Fruit fly (Drosophila melanogaster) whole organism, embryonic: ENCODE results near the gene Zw.

Experiments
- ATbp ChIP-seq: fragments of 200-800 bp; sonication (Bioruptor generic); optimal IDR thresholded peaks from 2 replicates; lab custom pipeline; 2017; ENCODE audit warnings: missing biosample characterization, mild to moderate bottlenecking, missing genetic modification characterization, missing genetic modification reagents
- Abd-B ChIP-seq: fragments of 200-800 bp; sonication (Bioruptor generic); optimal IDR thresholded peaks from 2 replicates; lab custom pipeline; 2018; ENCODE audit warnings: missing biosample characterization, mild to moderate bottlenecking, missing genetic modification characterization, moderate library complexity
- Atf3 ChIP-seq: fragments of 200-800 bp; sonication (Bioruptor generic); optimal IDR thresholded peaks from 3 replicates; lab custom pipeline; 2016; ENCODE audit warnings: missing biosample characterization, missing genetic modification characterization
- Bgb ChIP-seq: fragments of 200-800 bp; sonication (Bioruptor generic); IDR thresholded peaks from 2 replicates; pipeline ENCODE4 v1.3.6; 2022; ENCODE audit warnings: missing biosample characterization, missing genetic modification characterization; ENCODE audit not compliant: partially characterized antibody
- CG12219 ChIP-seq: fragments of 200-800 bp; sonication (Bioruptor generic); optimal IDR thresholded peaks from 3 replicates; lab custom pipeline; 2018; ENCODE audit warnings: missing biosample characterization, mild to moderate bottlenecking, missing genetic modification characterization
- CG12391 ChIP-seq: fragments of 200-800 bp; sonication (Bioruptor generic); optimal IDR thresholded peaks from 3 replicates; lab custom pipeline; 2018; ENCODE audit warnings: missing biosample characterization, mild to moderate bottlenecking, missing genetic modification characterization, moderate library complexity
- CG1529 ChIP-seq: fragments of 200-800 bp; sonication (Bioruptor generic); optimal IDR thresholded peaks from 3 replicates; lab custom pipeline; 2018; ENCODE audit warnings: missing biosample characterization, missing genetic modification characterization
- CG1647 ChIP-seq: fragments of 200-800 bp; sonication (Bioruptor generic); optimal IDR thresholded peaks from 3 replicates; lab custom pipeline; 2016; ENCODE audit warnings: missing biosample characterization, missing genetic modification characterization
- CG17359 ChIP-seq: fragments of 200-800 bp; sonication (Bioruptor generic); optimal IDR thresholded peaks from 3 replicates; lab custom pipeline; 2018; ENCODE audit warnings: missing biosample characterization, mild to moderate bottlenecking, missing genetic modification characterization, moderate library complexity
- CG18599 ChIP-seq: fragments of 200-800 bp; sonication (Bioruptor generic); optimal IDR thresholded peaks from 3 replicates; lab custom pipeline; 2017; ENCODE audit warnings: missing biosample characterization, missing genetic modification characterization, mild to moderate bottlenecking, moderate library complexity, missing genetic modification reagents
- CG2120 ChIP-seq: fragments of 200-800 bp; sonication (Bioruptor generic); optimal IDR thresholded peaks from 3 replicates; lab custom pipeline; 2016; ENCODE audit warnings: missing biosample characterization, missing genetic modification characterization
- CG4404 ChIP-seq: fragments of 200-800 bp; sonication (Bioruptor generic); IDR thresholded peaks from 2 replicates; pipeline ENCODE4 v1.3.6; 2022; ENCODE audit warnings: missing biosample characterization, missing genetic modification characterization
- CG4820 ChIP-seq: fragments of 200-800 bp; sonication (Bioruptor generic); optimal IDR thresholded peaks from 3 replicates; lab custom pipeline; 2016; ENCODE audit warnings: missing biosample characterization, missing genetic modification characterization
- CG6854 ChIP-seq: fragments of 200-800 bp; sonication (Bioruptor generic); optimal IDR thresholded peaks from 3 replicates; lab custom pipeline; 2017; ENCODE audit warnings: missing biosample characterization, mild to moderate bottlenecking, missing genetic modification characterization
- CG8281 ChIP-seq: fragments of 200-800 bp; sonication (Bioruptor generic); optimal IDR thresholded peaks from 2 replicates; lab custom pipeline; 2018; ENCODE audit warnings: missing biosample characterization, mild to moderate bottlenecking, missing genetic modification characterization, moderate library complexity
- CG8388 ChIP-seq: fragments of 200-800 bp; sonication (Bioruptor generic); optimal IDR thresholded peaks from 2 replicates; lab custom pipeline; 2019; ENCODE audit warnings: missing biosample characterization, mild to moderate bottlenecking, missing genetic modification characterization, moderate library complexity
- Dip3 ChIP-seq: fragments of 200-800 bp; sonication (Bioruptor generic); optimal IDR thresholded peaks from 3 replicates; lab custom pipeline; 2016; ENCODE audit warnings: missing biosample characterization, missing genetic modification characterization
- Doc3 ChIP-seq: fragments of 200-800 bp; sonication (Bioruptor generic); IDR thresholded peaks from 3 replicates; pipeline ENCODE4 v1.3.6; 2022; ENCODE audit warnings: missing biosample characterization, missing genetic modification characterization; ENCODE audit not compliant: partially characterized antibody
- HLH4C ChIP-seq: fragments of 200-800 bp; sonication (Bioruptor generic); IDR thresholded peaks from 3 replicates; pipeline ENCODE4 v1.3.6; 2022; ENCODE audit warnings: missing biosample characterization, missing genetic modification characterization; ENCODE audit not compliant: partially characterized antibody
- Lhr ChIP-seq: fragments of 200-800 bp; sonication (Bioruptor generic); optimal IDR thresholded peaks from 3 replicates; lab custom pipeline; 2017; ENCODE audit warnings: mild to moderate bottlenecking, missing biosample characterization, missing genetic modification reagents, missing genetic modification characterization
- Mad ChIP-seq: fragments of 200-800 bp; sonication (Bioruptor generic); optimal IDR thresholded peaks from 2 replicates; lab custom pipeline; 2016; ENCODE audit warnings: missing biosample characterization, missing genetic modification characterization
- Max ChIP-seq: fragments of 200-800 bp; sonication (Bioruptor generic); optimal IDR thresholded peaks from 2 replicates; lab custom pipeline; 2016; ENCODE audit warnings: missing biosample characterization, mild to moderate bottlenecking, missing genetic modification characterization
- NC2β ChIP-seq: fragments of 200-800 bp; sonication (Bioruptor generic); optimal IDR thresholded peaks from 2 replicates; lab custom pipeline; 2016; ENCODE audit warnings: missing biosample characterization, missing genetic modification characterization
- Neu2 ChIP-seq: fragments of 200-800 bp; sonication (Bioruptor generic); optimal IDR thresholded peaks from 3 replicates; lab custom pipeline; 2016; ENCODE audit warnings: missing biosample characterization, missing genetic modification characterization, borderline replicate concordance
- bsh ChIP-seq, 2 experiments: fragments of 200-800 bp; sonication (Bioruptor generic); optimal IDR thresholded peaks; 2 replicates each; lab custom pipeline; 2017 to 2018; ENCODE audit warnings: mild to moderate bottlenecking in 2 of 2, missing biosample characterization in 2 of 2, missing genetic modification characterization in 2 of 2, moderate library complexity in 1 of 2
- chinmo ChIP-seq: fragments of 200-800 bp; sonication (Bioruptor generic); IDR thresholded peaks from 4 replicates; pipeline ENCODE4 v1.3.6; 2022; ENCODE audit warnings: missing biosample characterization, missing genetic modification characterization; ENCODE audit not compliant: partially characterized antibody
- dmrt11E ChIP-seq: fragments of 200-800 bp; sonication (Bioruptor generic); optimal IDR thresholded peaks from 3 replicates; lab custom pipeline; 2018; ENCODE audit warnings: missing biosample characterization, mild to moderate bottlenecking, missing genetic modification characterization, moderate library complexity
- eve ChIP-seq, 2 experiments: fragments of >200 bp; optimal IDR thresholded peaks; 2 replicates each; lab custom pipeline; 2017; ENCODE audit warnings: missing biosample characterization in 2 of 2, missing genetic modification characterization in 2 of 2
- ewg ChIP-seq: fragments of 200-800 bp; sonication (Bioruptor generic); optimal IDR thresholded peaks from 3 replicates; lab custom pipeline; 2017; ENCODE audit warnings: mild to moderate bottlenecking, missing biosample characterization, missing genetic modification reagents, missing genetic modification characterization
- grn ChIP-seq: fragments of 200-800 bp; sonication (Bioruptor generic); optimal IDR thresholded peaks from 3 replicates; lab custom pipeline; 2017; ENCODE audit warnings: missing biosample characterization, missing genetic modification characterization
- jing ChIP-seq: fragments of 200-800 bp; sonication (Bioruptor generic); optimal IDR thresholded peaks from 2 replicates; lab custom pipeline; 2018; ENCODE audit warnings: missing biosample characterization, mild to moderate bottlenecking, missing genetic modification characterization
- lab ChIP-seq: fragments of 200-800 bp; sonication (Bioruptor generic); optimal IDR thresholded peaks from 3 replicates; lab custom pipeline; 2017; ENCODE audit warnings: missing biosample characterization, missing genetic modification characterization, mild to moderate bottlenecking, moderate library complexity, missing genetic modification reagents
- lola ChIP-seq, 3 experiments: fragments of >200 bp in 2 of 3; fragments of 200-800 bp in 1 of 3; sonication (Bioruptor generic) in 1 of 3; optimal IDR thresholded peaks; 2 replicates each; lab custom pipeline; 2017 to 2019; ENCODE audit warnings: missing biosample characterization in 3 of 3, missing genetic modification characterization in 3 of 3, mild to moderate bottlenecking in 1 of 3, moderate library complexity in 1 of 3
- maf-S ChIP-seq: fragments of 200-800 bp; sonication (Bioruptor generic); optimal IDR thresholded peaks from 2 replicates; lab custom pipeline; 2016; ENCODE audit warnings: missing biosample characterization, missing genetic modification characterization
- onecut ChIP-seq: fragments of 200-800 bp; sonication (Bioruptor generic); IDR thresholded peaks from 2 replicates; pipeline ENCODE4 v1.3.6; 2022; ENCODE audit warnings: missing biosample characterization, missing genetic modification characterization
- pho ChIP-seq: fragments of 200-800 bp; sonication (Bioruptor generic); optimal IDR thresholded peaks from 2 replicates; lab custom pipeline; 2016; ENCODE audit warnings: missing biosample characterization, missing genetic modification characterization
- pum ChIP-seq: fragments of 200-800 bp; sonication (Bioruptor generic); optimal IDR thresholded peaks from 2 replicates; lab custom pipeline; 2016; ENCODE audit warnings: missing biosample characterization, missing genetic modification characterization
- schlank ChIP-seq: fragments of 200-800 bp; sonication (Bioruptor generic); optimal IDR thresholded peaks from 2 replicates; lab custom pipeline; 2018; ENCODE audit warnings: missing biosample characterization, mild to moderate bottlenecking, missing genetic modification characterization
- sens ChIP-seq: fragments of 200-800 bp; sonication (Bioruptor generic); peaks from one replicate; lab custom pipeline; 2016; ENCODE audit warnings: missing biosample characterization, missing genetic modification characterization
- sima ChIP-seq: fragments of 200-800 bp; sonication (Bioruptor generic); optimal IDR thresholded peaks from 2 replicates; lab custom pipeline; 2016; ENCODE audit warnings: missing biosample characterization, missing genetic modification characterization
- slbo ChIP-seq: fragments of 200-800 bp; sonication (Bioruptor generic); IDR thresholded peaks from 2 replicates; pipeline ENCODE4 v1.3.6; 2022; ENCODE audit warnings: missing biosample characterization, missing genetic modification characterization
- sug ChIP-seq: fragments of 200-800 bp; optimal IDR thresholded peaks from 2 replicates; lab custom pipeline; 2019; ENCODE audit warnings: missing biosample characterization, mild to moderate bottlenecking, missing genetic modification characterization, moderate library complexity
- tna ChIP-seq: fragments of 200-800 bp; sonication (Bioruptor generic); IDR thresholded peaks from 2 replicates; pipeline ENCODE4 v1.3.6; 2022; ENCODE audit warnings: missing biosample characterization, missing genetic modification characterization; ENCODE audit not compliant: partially characterized antibody
- trh ChIP-seq: fragments of 200-800 bp; sonication (Bioruptor generic); optimal IDR thresholded peaks from 2 replicates; lab custom pipeline; 2016; ENCODE audit warnings: missing biosample characterization, missing genetic modification characterization
- vvl ChIP-seq: fragments of 200-800 bp; sonication (Bioruptor generic); IDR thresholded peaks from 2 replicates; pipeline ENCODE4 v1.3.6; 2022; ENCODE audit warnings: missing biosample characterization, missing genetic modification characterization
- wek ChIP-seq: fragments of 200-800 bp; sonication (Bioruptor generic); optimal IDR thresholded peaks from 3 replicates; lab custom pipeline; 2018; ENCODE audit warnings: missing biosample characterization, mild to moderate bottlenecking, missing genetic modification characterization, moderate library complexity
- z ChIP-seq: fragments of 200-800 bp; sonication (Bioruptor generic); IDR thresholded peaks from 3 replicates; pipeline ENCODE4 v1.3.6; 2022; ENCODE audit warnings: missing biosample characterization, missing genetic modification characterization
- zen2 ChIP-seq: fragments of 200-800 bp; sonication (Bioruptor generic); IDR thresholded peaks from 3 replicates; pipeline ENCODE4 v1.3.6; 2022; ENCODE audit warnings: missing biosample characterization, missing genetic modification characterization; ENCODE audit not compliant: partially characterized antibody

The Zw gene

dm6 chrX:19663859-19664728, 3.0 kb upstream of the Zw start, which contains the start of the genes CG14223 and Ssu72 (continued):
- TF ChIP-seq zen2 (GFP tag; lab: Robert Waterston, UW) (peak; percentile 91), CG4404 (GFP tag; lab: Robert Waterston, UW) (no peak), CG1529 (GFP tag; lab: Kevin White, UChicago) (no peak), NC2β (no peak), Doc3 (GFP tag; lab: Robert Waterston, UW) (peak; percentile 80), CG8281 (tag; lab: Kevin White, UChicago) (no peak), ewg (GFP tag; lab: Kevin White, UChicago) (no peak), chinmo (GFP tag; lab: Robert Waterston, UW) (0 out of 4 replicates have a peak, but pooled peaks have one; percentile 52), dmrt11E (tag; lab: Kevin White, UChicago) (no peak), lab (GFP tag; lab: Kevin White, UChicago) (peak; percentile 25), tna (GFP tag; lab: Robert Waterston, UW) (peak; percentile 60), bsh (GFP tag; optimal IDR thresholded peaks at IDR 0.05; lab: Kevin White, UChicago) (no peak), trh (no peak), pho (GFP tag; lab: Kevin White, UChicago) (no peak), lola (GFP tag; optimal IDR thresholded peaks at IDR 0.05; lab: Kevin White, UChicago) (no peak), CG4820 (GFP tag; lab: Kevin White, UChicago) (no peak), Bgb (GFP tag; lab: Robert Waterston, UW) (peak; percentile 81), sima (GFP tag; lab: Kevin White, UChicago) (no peak), CG12219 (GFP tag; lab: Kevin White, UChicago) (no peak), ATbp (GFP tag; lab: Kevin White, UChicago) (no peak), schlank (tag; lab: Kevin White, UChicago) (no peak), CG2120 (GFP tag; lab: Kevin White, UChicago) (no peak), sug (tag; lab: Kevin White, UChicago) (no peak), CG17359 (tag; lab: Kevin White, UChicago) (no peak), vvl (GFP tag; lab: Robert Waterston, UW) (peak; percentile 32; the same call in 1 of the 2 replicates), HLH4C (peak; percentile 57), CG18599 (GFP tag; lab: Kevin White, UChicago) (no peak), grn (GFP tag; lab: Kevin White, UChicago) (no peak), jing (GFP tag; lab: Kevin White, UChicago) (no peak), sens (GFP tag; lab: Kevin White, UChicago) (peak; percentile 67), onecut (GFP tag; lab: Robert Waterston, UW) (peak; percentile 81), Abd-B (no peak), maf-S (GFP tag; lab: Kevin White, UChicago) (no peak), Atf3 (GFP tag; lab: Kevin White, UChicago) (no peak), CG1647 (peak; percentile 14), Dip3 (GFP tag; lab: Kevin White, UChicago) (no peak), Neu2 (GFP tag; lab: Kevin White, UChicago) (no peak), Lhr (GFP tag; lab: Kevin White, UChicago) (no peak), Mad (GFP tag; lab: Kevin White, UChicago) (no peak), z (no peak), pum (GFP tag; lab: Kevin White, UChicago) (no peak), CG12391 (tag; lab: Kevin White, UChicago) (peak; percentile 3), eve (GFP tag; optimal IDR thresholded peaks at IDR 0.05; lab: Kevin White, UChicago) (no peak), slbo (peak; percentile 44; the same call in 1 of the 2 replicates), CG6854 (GFP tag; lab: Kevin White, UChicago) (no peak), CG8388 (no peak), Max (no peak), wek (GFP tag; lab: Kevin White, UChicago) (no peak)
